Worm (Caenorhabditis elegans): ENCODE data around the gene C48D5.3.

Gene C48D5.3

DNA sequence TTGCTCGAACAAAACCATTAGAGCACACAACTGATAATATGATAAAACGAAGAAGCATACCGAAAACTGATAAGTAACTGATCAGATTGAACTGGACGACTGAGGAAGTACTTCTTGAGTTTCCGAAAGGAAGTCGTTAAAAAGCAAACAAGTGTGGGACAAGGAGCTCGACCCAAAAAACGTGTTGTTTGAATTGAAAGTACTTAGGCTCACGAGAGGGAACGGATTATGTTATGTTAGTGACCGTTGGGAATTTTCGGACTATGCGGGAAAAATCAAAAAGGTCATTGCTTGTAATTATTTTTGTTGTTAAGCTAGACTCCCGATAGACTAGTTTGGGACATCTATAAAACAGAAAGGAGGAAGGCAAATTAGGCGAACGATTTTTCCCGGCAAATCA, at the start of gene C48D5.3:
Gene C48D5.3 (minus strand): TSS at position 101 of the 400 bp plus-strand sequence.
- no peak for TF ChIP-seq ham-2 (GFP tag; optimal IDR thresholded peaks at IDR 0.05)
- TF ChIP-seq hlh-1 (tag; optimal IDR thresholded peaks at IDR 0.05) = no peak
- no peak for TF ChIP-seq zip-8 (tag; optimal IDR thresholded peaks at IDR 0.05)

DNA sequence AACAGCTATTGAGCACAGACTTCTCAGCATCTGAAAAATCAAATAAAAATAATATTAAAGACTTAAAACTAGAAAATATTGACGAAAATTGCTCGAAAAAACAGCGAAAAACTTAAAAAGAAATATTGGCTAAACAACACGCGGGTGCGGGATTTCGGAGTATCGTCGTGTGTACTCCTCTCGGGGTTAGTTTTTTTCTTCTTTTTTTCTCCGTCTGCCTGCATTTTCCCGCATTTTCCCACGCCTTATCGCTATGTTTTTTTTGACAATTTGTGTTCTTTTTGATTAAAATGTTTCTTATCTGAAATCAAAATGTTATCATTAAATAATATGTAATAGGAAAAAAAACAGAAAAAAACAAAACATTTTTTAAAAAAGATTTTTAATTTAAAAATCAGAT, 48.8 kb upstream of the C48D5.3 start, which contains the start of gene mrps-31:
Gene mrps-31 (minus strand): TSS at position 36 of the 400 bp plus-strand sequence.
- TF ChIP-seq nhr-2 (tag; optimal IDR thresholded peaks at IDR 0.05) = no peak
- TF ChIP-seq nhr-12 (tag; optimal IDR thresholded peaks at IDR 0.05) = no peak
- TF ChIP-seq elt-3 (tag; optimal IDR thresholded peaks at IDR 0.05) = no peak
- TF ChIP-seq mls-2 (tag; optimal IDR thresholded peaks at IDR 0.05) = no peak
- TF ChIP-seq nhr-28 (tag; optimal IDR thresholded peaks at IDR 0.05) = no peak
- TF ChIP-seq flh-1 (GFP tag; optimal IDR thresholded peaks at IDR 0.05) = no peak
- TF ChIP-seq tbx-8 (GFP tag; optimal IDR thresholded peaks at IDR 0.05) = no peak
- no peak for TF ChIP-seq unc-39 (tag; optimal IDR thresholded peaks at IDR 0.05)
- TF ChIP-seq hlh-1 (tag; optimal IDR thresholded peaks at IDR 0.05) = peak; percentile 9
- peak; percentile 30 for TF ChIP-seq mep-1 (tag; optimal IDR thresholded peaks at IDR 0.05)
- TF ChIP-seq lin-32 (GFP tag; optimal IDR thresholded peaks at IDR 0.05) = no peak
- TF ChIP-seq ztf-11 (tag; optimal IDR thresholded peaks at IDR 0.05) = no peak
- TF ChIP-seq pha-4 (tag; optimal IDR thresholded peaks at IDR 0.05) = no peak

DNA sequence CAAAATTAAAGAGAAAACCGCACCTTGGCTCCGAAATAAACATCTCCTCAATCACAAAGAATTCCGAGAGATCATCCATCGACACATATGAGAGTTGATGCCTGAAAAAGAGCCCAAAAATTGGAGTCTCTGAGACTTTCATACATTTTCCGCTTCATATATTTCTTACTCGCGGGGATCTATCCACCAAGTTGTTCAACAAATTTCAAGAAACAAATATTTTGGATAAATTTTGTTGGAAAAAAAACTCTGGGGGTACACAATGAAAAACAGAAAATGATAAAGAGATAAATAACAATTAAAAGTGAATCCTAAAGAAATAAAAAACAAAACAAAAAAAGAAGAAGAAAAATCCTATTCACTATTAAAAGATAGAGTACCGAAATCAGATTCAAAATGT, 45.5 kb upstream of the C48D5.3 start, which contains the start of gene sel-8:
Gene sel-8 (minus strand): TSS at position 101 of the 400 bp plus-strand sequence.
- TF ChIP-seq drap-1 (GFP tag; optimal IDR thresholded peaks at IDR 0.05) (no peak), ceh-39 (tag; optimal IDR thresholded peaks at IDR 0.05) (no peak), sptf-1 (tag; optimal IDR thresholded peaks at IDR 0.05) (no peak), mep-1 (tag; optimal IDR thresholded peaks at IDR 0.05) (no peak), nhr-28 (tag; optimal IDR thresholded peaks at IDR 0.05) (no peak), ces-1 (GFP tag; optimal IDR thresholded peaks at IDR 0.05) (no peak), bed-3 (GFP tag; optimal IDR thresholded peaks at IDR 0.05) (no peak)

DNA sequence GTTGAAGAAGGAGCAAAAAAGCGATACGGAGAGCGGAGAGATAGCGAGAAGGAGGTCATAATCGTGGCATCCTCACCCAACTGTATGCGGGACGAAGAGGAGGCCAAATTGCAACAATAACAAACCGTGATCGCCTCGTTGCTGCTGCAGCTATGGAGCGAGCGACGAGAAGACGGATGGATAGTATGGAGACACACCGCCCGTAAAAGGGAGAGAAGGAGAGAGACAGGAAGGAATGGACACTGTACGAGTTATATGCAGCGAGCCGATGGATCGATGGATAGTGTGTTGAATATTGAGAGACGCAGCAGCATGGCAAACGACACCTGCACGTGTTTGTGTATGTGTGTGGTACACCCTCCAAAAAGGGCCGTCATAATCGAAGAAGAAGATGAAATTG, 42.2 kb upstream of the C48D5.3 start:
- TF ChIP-seq blmp-1 (tag; optimal IDR thresholded peaks at IDR 0.05) (no peak), hlh-1 (tag; optimal IDR thresholded peaks at IDR 0.05) (peak; percentile 10), unc-120 (tag; optimal IDR thresholded peaks at IDR 0.05; ENCODE audit: poor library complexity, severe bottlenecking) (no peak), cnd-1 (tag; optimal IDR thresholded peaks at IDR 0.05) (peak; percentile 20), M03D4.4 (tag; optimal IDR thresholded peaks at IDR 0.05) (peak; percentile 1), lin-32 (GFP tag; optimal IDR thresholded peaks at IDR 0.05) (peak; percentile 55), sem-2 (GFP tag; optimal IDR thresholded peaks at IDR 0.05) (peak; percentile 4), ham-2 (GFP tag; optimal IDR thresholded peaks at IDR 0.05) (peak; percentile 89), ceh-83 (GFP tag; optimal IDR thresholded peaks at IDR 0.05) (no peak), lsy-2 (tag; optimal IDR thresholded peaks at IDR 0.05) (no peak), flh-1 (GFP tag; optimal IDR thresholded peaks at IDR 0.05) (no peak), nhr-2 (tag; optimal IDR thresholded peaks at IDR 0.05) (peak; percentile 72)

DNA sequence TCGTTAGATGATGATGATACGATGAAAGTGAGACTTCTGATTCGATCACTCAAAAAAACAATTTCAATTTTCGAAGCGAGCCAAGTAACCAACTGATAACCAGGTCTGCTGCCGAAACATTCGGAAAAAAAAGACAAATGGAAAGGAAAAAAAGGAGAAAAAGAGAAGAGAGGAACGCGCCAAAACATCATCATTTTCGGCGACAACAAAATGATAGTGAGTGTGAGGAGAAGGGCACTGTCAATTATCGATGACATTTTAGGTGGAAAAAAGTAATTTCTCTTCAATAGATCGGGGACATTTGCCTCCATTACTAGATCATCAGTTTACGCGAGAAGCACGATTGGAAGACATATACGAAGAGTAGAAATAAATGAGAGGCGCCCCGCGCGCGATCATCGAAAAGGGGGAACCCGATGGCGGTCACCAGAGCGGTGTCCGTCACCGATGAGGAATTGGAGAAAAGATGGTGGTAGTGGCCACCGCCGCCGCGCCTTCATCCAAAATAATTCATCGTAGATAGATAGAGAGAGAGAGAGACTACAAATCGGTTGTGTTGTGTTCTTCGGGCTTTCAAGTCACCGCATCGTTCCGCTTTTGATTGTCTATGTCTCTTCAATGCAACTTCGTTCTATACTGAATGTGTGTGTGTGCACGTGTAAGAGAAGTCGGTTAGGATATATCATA, 39.8 kb upstream of the C48D5.3 start:
- TF ChIP-seq lin-13 (tag; optimal IDR thresholded peaks at IDR 0.05) (no peak), nhr-76 (tag; optimal IDR thresholded peaks at IDR 0.05) (no peak), sptf-1 (tag; optimal IDR thresholded peaks at IDR 0.05) (no peak), mls-2 (tag; optimal IDR thresholded peaks at IDR 0.05) (no peak)

DNA sequence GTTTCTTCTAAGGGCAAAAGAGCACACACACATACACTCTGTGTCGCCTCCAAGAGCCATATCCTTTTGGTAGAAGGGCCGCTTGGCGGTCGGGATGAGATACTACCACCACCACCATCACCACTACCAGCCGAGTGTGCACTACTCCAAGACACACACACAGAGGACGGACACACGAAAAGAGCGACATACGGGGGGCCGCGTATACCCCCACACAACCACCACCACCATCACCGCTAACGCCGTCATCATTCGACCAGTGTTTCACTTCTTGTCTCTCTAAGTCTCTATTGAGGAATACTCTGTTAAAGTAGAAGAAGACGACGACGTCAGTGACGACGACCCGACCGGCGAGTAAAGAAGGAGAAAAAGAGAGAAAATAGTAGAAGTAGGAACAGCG, 39.1 kb upstream of the C48D5.3 start:
- no peak for TF ChIP-seq nhr-76 (tag; optimal IDR thresholded peaks at IDR 0.05)
- TF ChIP-seq zip-8 (tag; optimal IDR thresholded peaks at IDR 0.05) = no peak
- TF ChIP-seq unc-62 (GFP tag; optimal IDR thresholded peaks at IDR 0.05) = no peak
- TF ChIP-seq unc-120 (tag; optimal IDR thresholded peaks at IDR 0.05; ENCODE audit: poor library complexity, severe bottlenecking) = no peak
- TF ChIP-seq ceh-43 (GFP tag; optimal IDR thresholded peaks at IDR 0.05) = no peak
- no peak for TF ChIP-seq hlh-1 (tag; optimal IDR thresholded peaks at IDR 0.05)
- TF ChIP-seq sptf-1 (tag; optimal IDR thresholded peaks at IDR 0.05) = peak; percentile 40
- TF ChIP-seq blmp-1 (tag; optimal IDR thresholded peaks at IDR 0.05) = no peak
- no peak for TF ChIP-seq lin-32 (GFP tag; optimal IDR thresholded peaks at IDR 0.05)
- TF ChIP-seq tbx-8 (GFP tag; optimal IDR thresholded peaks at IDR 0.05) = no peak
- no peak for TF ChIP-seq bed-3 (GFP tag; optimal IDR thresholded peaks at IDR 0.05)
- peak; percentile 40 for TF ChIP-seq ham-2 (GFP tag; optimal IDR thresholded peaks at IDR 0.05)
- no peak for TF ChIP-seq lin-13 (tag; optimal IDR thresholded peaks at IDR 0.05)
- TF ChIP-seq elt-3 (tag; optimal IDR thresholded peaks at IDR 0.05) = no peak
- no peak for TF ChIP-seq snpc-4 (tag; optimal IDR thresholded peaks at IDR 0.05)
- TF ChIP-seq mls-2 (tag; optimal IDR thresholded peaks at IDR 0.05) = peak; percentile 45
- peak; percentile 41 for TF ChIP-seq sem-2 (GFP tag; optimal IDR thresholded peaks at IDR 0.05)
- no peak for TF ChIP-seq lsy-2 (tag; optimal IDR thresholded peaks at IDR 0.05)
- TF ChIP-seq elt-1 (tag; optimal IDR thresholded peaks at IDR 0.05; ENCODE audit: borderline replicate concordance, insufficient read depth) = no peak
- no peak for TF ChIP-seq flh-1 (GFP tag; optimal IDR thresholded peaks at IDR 0.05)
- TF ChIP-seq unc-39 (tag; optimal IDR thresholded peaks at IDR 0.05) = peak; percentile 29
- no peak for TF ChIP-seq pha-4 (tag; optimal IDR thresholded peaks at IDR 0.05)
- peak; percentile 73 for TF ChIP-seq cnd-1 (tag; optimal IDR thresholded peaks at IDR 0.05)
- TF ChIP-seq ceh-83 (GFP tag; optimal IDR thresholded peaks at IDR 0.05) = peak; percentile 63
- peak; percentile 32 for TF ChIP-seq ces-1 (GFP tag; optimal IDR thresholded peaks at IDR 0.05)
- TF ChIP-seq mep-1 (tag; optimal IDR thresholded peaks at IDR 0.05) = no peak
- no peak for TF ChIP-seq nhr-12 (tag; optimal IDR thresholded peaks at IDR 0.05)
- no peak for TF ChIP-seq ztf-11 (tag; optimal IDR thresholded peaks at IDR 0.05)
- TF ChIP-seq M03D4.4 (tag; optimal IDR thresholded peaks at IDR 0.05) = no peak
- TF ChIP-seq nhr-2 (tag; optimal IDR thresholded peaks at IDR 0.05) = peak; percentile 23
- peak; percentile 50 for TF ChIP-seq drap-1 (GFP tag; optimal IDR thresholded peaks at IDR 0.05)
- no peak for TF ChIP-seq nhr-237 (tag; optimal IDR thresholded peaks at IDR 0.05)
